Worm (Caenorhabditis elegans): ENCODE data around the gene srg-1.

- TF ChIP-seq nhr-2 (tag; optimal IDR thresholded peaks at IDR 0.05) (no peak), snpc-4 (tag; optimal IDR thresholded peaks at IDR 0.05) (no peak), elt-1 (tag; optimal IDR thresholded peaks at IDR 0.05; ENCODE audit: borderline replicate concordance, insufficient read depth) (no peak), elt-3 (tag; optimal IDR thresholded peaks at IDR 0.05) (no peak), sptf-1 (tag; optimal IDR thresholded peaks at IDR 0.05) (no peak), nhr-12 (tag; optimal IDR thresholded peaks at IDR 0.05) (no peak), cnd-1 (tag; optimal IDR thresholded peaks at IDR 0.05) (no peak)
These were observed 3.8 kb upstream of the srg-1 start, which contains the start of gene srg-4 for ce11 chrIII:6261985-6262384.
